Fruit fly (Drosophila melanogaster) whole organism, embryonic: Measurements from ENCODE around the gene Rbf2.

Source experiments
- Ada2b ChIP-seq: fragments of 200-800 bp; sonication (Bioruptor generic); IDR thresholded peaks from 2 replicates; pipeline ENCODE4 v1.3.6; 2022; ENCODE audit warnings: missing biosample characterization, missing genetic modification characterization
- Bteb2 ChIP-seq: fragments of 200-800 bp; sonication (Bioruptor generic); optimal IDR thresholded peaks from 2 replicates; lab custom pipeline; 2016; ENCODE audit warnings: missing biosample characterization, missing genetic modification characterization
- CG10274 ChIP-seq: fragments of 200-800 bp; sonication (Bioruptor generic); optimal IDR thresholded peaks from 3 replicates; lab custom pipeline; 2017; ENCODE audit warnings: missing biosample characterization, mild to moderate bottlenecking, missing genetic modification characterization
- CG11695 ChIP-seq: fragments of 200-800 bp; sonication (Bioruptor generic); IDR thresholded peaks from 3 replicates; pipeline ENCODE4 v1.3.6; 2022; ENCODE audit warnings: missing biosample characterization, missing genetic modification characterization
- CG1233 ChIP-seq: fragments of 200-800 bp; sonication (Bioruptor generic); optimal IDR thresholded peaks from 4 replicates; lab custom pipeline; 2018; ENCODE audit warnings: missing biosample characterization, mild to moderate bottlenecking, missing genetic modification characterization
- CG14050 ChIP-seq: fragments of 200-800 bp; sonication (Bioruptor generic); IDR thresholded peaks from 3 replicates; pipeline ENCODE4 v1.3.6; 2022; ENCODE audit warnings: missing biosample characterization, missing genetic modification characterization
- CG15073 ChIP-seq: fragments of 200-800 bp; sonication (Bioruptor generic); optimal IDR thresholded peaks from 2 replicates; lab custom pipeline; 2016; ENCODE audit warnings: missing biosample characterization, missing genetic modification characterization
- CG16863 ChIP-seq: fragments of 200-800 bp; sonication (Bioruptor generic); optimal IDR thresholded peaks from 3 replicates; lab custom pipeline; 2016; ENCODE audit warnings: missing biosample characterization, missing genetic modification characterization
- CG18764 ChIP-seq: fragments of 200-800 bp; sonication (Bioruptor generic); optimal IDR thresholded peaks from 3 replicates; lab custom pipeline; 2016; ENCODE audit warnings: missing biosample characterization, missing genetic modification characterization
- CG2120 ChIP-seq: fragments of 200-800 bp; sonication (Bioruptor generic); optimal IDR thresholded peaks from 3 replicates; lab custom pipeline; 2016; ENCODE audit warnings: missing biosample characterization, missing genetic modification characterization
- CG2199 ChIP-seq: fragments of 200-800 bp; sonication (Bioruptor generic); IDR thresholded peaks from 3 replicates; pipeline ENCODE4 v1.3.6; 2022; ENCODE audit warnings: missing biosample characterization, missing genetic modification characterization
- CG33557 ChIP-seq: fragments of 200-800 bp; sonication (Bioruptor generic); optimal IDR thresholded peaks from 2 replicates; lab custom pipeline; 2019; ENCODE audit warnings: missing biosample characterization, mild to moderate bottlenecking, missing genetic modification characterization, moderate library complexity
- CG3995 ChIP-seq: fragments of 200-800 bp; sonication (Bioruptor generic); optimal IDR thresholded peaks from 3 replicates; lab custom pipeline; 2016; ENCODE audit warnings: missing biosample characterization, missing genetic modification characterization
- CG5245 ChIP-seq: fragments of 200-800 bp; sonication (Bioruptor generic); optimal IDR thresholded peaks from 3 replicates; lab custom pipeline; 2016; ENCODE audit warnings: missing biosample characterization, missing genetic modification characterization
- CG7745 ChIP-seq: fragments of 200-800 bp; sonication (Bioruptor generic); optimal IDR thresholded peaks from 2 replicates; lab custom pipeline; 2018; ENCODE audit warnings: missing biosample characterization, mild to moderate bottlenecking, missing genetic modification characterization, moderate library complexity
- CG7839 ChIP-seq: fragments of 200-800 bp; sonication (Bioruptor generic); optimal IDR thresholded peaks from 3 replicates; lab custom pipeline; 2018; ENCODE audit warnings: missing biosample characterization, mild to moderate bottlenecking, missing genetic modification characterization, moderate library complexity
- CG8089 ChIP-seq: fragments of 200-800 bp; sonication (Bioruptor generic); optimal IDR thresholded peaks from 3 replicates; lab custom pipeline; 2016; ENCODE audit warnings: missing biosample characterization, missing genetic modification characterization
- CG8290 ChIP-seq, 3 experiments: fragments of 200-800 bp; sonication (Bioruptor generic); optimal IDR thresholded peaks; 2 replicates each; lab custom pipeline; 2016 to 2019; ENCODE audit warnings: missing biosample characterization in 3 of 3, missing genetic modification characterization in 3 of 3, mild to moderate bottlenecking in 2 of 3, moderate library complexity in 1 of 3
- CG8359 ChIP-seq: fragments of 200-800 bp; sonication (Bioruptor generic); optimal IDR thresholded peaks from 2 replicates; lab custom pipeline; 2017; ENCODE audit warnings: missing biosample characterization, mild to moderate bottlenecking, missing genetic modification characterization, borderline replicate concordance
- CG9609 ChIP-seq: fragments of 200-800 bp; sonication (Bioruptor generic); optimal IDR thresholded peaks from 3 replicates; lab custom pipeline; 2016; ENCODE audit warnings: missing biosample characterization, missing genetic modification characterization
- CTCF ChIP-seq: fragments of 200-800 bp; sonication (Bioruptor generic); optimal IDR thresholded peaks from 2 replicates; lab custom pipeline; 2017; ENCODE audit warnings: missing biosample characterization, mild to moderate bottlenecking, missing genetic modification characterization, moderate library complexity
- CoRest ChIP-seq: fragments of 200-800 bp; sonication (Bioruptor generic); optimal IDR thresholded peaks from 3 replicates; lab custom pipeline; 2018; ENCODE audit warnings: missing biosample characterization, mild to moderate bottlenecking, missing genetic modification characterization, moderate library complexity
- Gsc ChIP-seq: fragments of 200-800 bp; sonication (Bioruptor generic); IDR thresholded peaks from 2 replicates; pipeline ENCODE4 v1.3.6; 2022; ENCODE audit warnings: missing biosample characterization, missing genetic modification characterization
- H2.0 ChIP-seq: fragments of 200-800 bp; sonication (Bioruptor generic); IDR thresholded peaks from 2 replicates; pipeline ENCODE4 v1.3.6; 2022; ENCODE audit warnings: missing biosample characterization, missing genetic modification characterization
- Lhr ChIP-seq: fragments of 200-800 bp; sonication (Bioruptor generic); optimal IDR thresholded peaks from 3 replicates; lab custom pipeline; 2017; ENCODE audit warnings: mild to moderate bottlenecking, missing biosample characterization, missing genetic modification reagents, missing genetic modification characterization
- MESR4 ChIP-seq: fragments of 200-800 bp; sonication (Bioruptor generic); optimal IDR thresholded peaks from 2 replicates; lab custom pipeline; 2018; ENCODE audit warnings: missing biosample characterization, mild to moderate bottlenecking, missing genetic modification characterization, moderate library complexity
- Nf-YB ChIP-seq: fragments of 200-800 bp; sonication (Bioruptor generic); optimal IDR thresholded peaks from 3 replicates; lab custom pipeline; 2019; ENCODE audit warnings: missing biosample characterization, mild to moderate bottlenecking, missing genetic modification characterization, moderate library complexity
- Oaz ChIP-seq: fragments of 200-800 bp; sonication (Bioruptor generic); IDR thresholded peaks from 2 replicates; pipeline ENCODE4 v1.3.6; 2022; ENCODE audit warnings: missing biosample characterization, missing genetic modification characterization
- Optix ChIP-seq: fragments of 200-800 bp; sonication (Bioruptor generic); IDR thresholded peaks from 3 replicates; pipeline ENCODE4 v1.3.6; 2022; ENCODE audit warnings: missing biosample characterization, missing genetic modification characterization
- Side ChIP-seq: fragments of 200-800 bp; sonication (Bioruptor generic); optimal IDR thresholded peaks from 2 replicates; lab custom pipeline; 2016; ENCODE audit warnings: missing biosample characterization, missing genetic modification characterization
- Sin3A ChIP-seq: fragments of >200 bp; optimal IDR thresholded peaks from 2 replicates; lab custom pipeline; 2018
- Sox100B ChIP-seq: fragments of 200-800 bp; sonication (Bioruptor generic); optimal IDR thresholded peaks from 3 replicates; lab custom pipeline; 2018; ENCODE audit warnings: missing biosample characterization, mild to moderate bottlenecking, missing genetic modification characterization
- Stat92E ChIP-seq, 3 experiments: fragments of >200 bp in 2 of 3; fragments of 200-800 bp in 1 of 3; sonication (Bioruptor generic) in 1 of 3; optimal IDR thresholded peaks; 2 replicates each; lab custom pipeline; 2017 to 2019; ENCODE audit warnings: missing biosample characterization in 3 of 3, missing genetic modification characterization in 3 of 3, mild to moderate bottlenecking in 1 of 3, moderate library complexity in 1 of 3
- TFAM ChIP-seq: fragments of 200-800 bp; sonication (Bioruptor generic); optimal IDR thresholded peaks from 2 replicates; lab custom pipeline; 2017; ENCODE audit warnings: missing biosample characterization, missing genetic modification characterization, inconsistent platforms
- ap ChIP-seq: fragments of 200-800 bp; sonication (Bioruptor generic); IDR thresholded peaks from 2 replicates; pipeline ENCODE4 v1.3.6; 2022; ENCODE audit warnings: missing biosample characterization, missing genetic modification characterization
- bowl ChIP-seq: fragments of 200-800 bp; sonication (Bioruptor generic); IDR thresholded peaks from 2 replicates; pipeline ENCODE4 v1.3.6; 2022; ENCODE audit warnings: missing biosample characterization, missing genetic modification characterization
- bsh ChIP-seq, 2 experiments: fragments of 200-800 bp; sonication (Bioruptor generic); optimal IDR thresholded peaks; 2 replicates each; lab custom pipeline; 2017 to 2018; ENCODE audit warnings: mild to moderate bottlenecking in 2 of 2, missing biosample characterization in 2 of 2, missing genetic modification characterization in 2 of 2, moderate library complexity in 1 of 2
- cg ChIP-seq: fragments of 200-800 bp; sonication (Bioruptor generic); optimal IDR thresholded peaks from 3 replicates; lab custom pipeline; 2019; ENCODE audit warnings: missing biosample characterization, mild to moderate bottlenecking, missing genetic modification characterization, moderate library complexity
- dimm ChIP-seq: fragments of 200-800 bp; sonication (Bioruptor generic); IDR thresholded peaks from 2 replicates; pipeline ENCODE4 v1.3.6; 2022; ENCODE audit warnings: missing biosample characterization, missing genetic modification characterization
- dysf ChIP-seq: fragments of 200-800 bp; sonication (Bioruptor generic); IDR thresholded peaks from 3 replicates; pipeline ENCODE4 v1.3.6; 2022; ENCODE audit warnings: missing biosample characterization, missing genetic modification characterization
- eve ChIP-seq, 2 experiments: fragments of >200 bp; optimal IDR thresholded peaks; 2 replicates each; lab custom pipeline; 2017; ENCODE audit warnings: missing biosample characterization in 2 of 2, missing genetic modification characterization in 2 of 2
- ftz-f1 ChIP-seq: fragments of 200-800 bp; sonication (Bioruptor generic); optimal IDR thresholded peaks from 2 replicates; lab custom pipeline; 2016; ENCODE audit warnings: missing biosample characterization, missing genetic modification characterization
- gfzf ChIP-seq: fragments of 200-800 bp; sonication (Bioruptor generic); optimal IDR thresholded peaks from 2 replicates; lab custom pipeline; 2016; ENCODE audit warnings: missing biosample characterization, mild to moderate bottlenecking, missing genetic modification characterization, moderate library complexity
- kah ChIP-seq: fragments of 200-800 bp; sonication (Bioruptor generic); optimal IDR thresholded peaks from 2 replicates; lab custom pipeline; 2018; ENCODE audit warnings: missing biosample characterization, mild to moderate bottlenecking, missing genetic modification characterization
- nerfin-1 ChIP-seq: fragments of 200-800 bp; sonication (Bioruptor generic); optimal IDR thresholded peaks from 3 replicates; lab custom pipeline; 2019; ENCODE audit warnings: missing biosample characterization, mild to moderate bottlenecking, missing genetic modification characterization, moderate library complexity
- p53 ChIP-seq: fragments of 200-800 bp; sonication (Bioruptor generic); optimal IDR thresholded peaks from 2 replicates; lab custom pipeline; 2016; ENCODE audit warnings: missing biosample characterization, missing genetic modification characterization
- ranshi ChIP-seq: fragments of 200-800 bp; sonication (Bioruptor generic); IDR thresholded peaks from 2 replicates; pipeline ENCODE4 v1.3.6; 2022; ENCODE audit warnings: missing biosample characterization, missing genetic modification characterization
- tin ChIP-seq: fragments of 200-800 bp; sonication (Bioruptor generic); optimal IDR thresholded peaks from 3 replicates; lab custom pipeline; 2016; ENCODE audit warnings: missing biosample characterization, missing genetic modification characterization
- trem ChIP-seq: fragments of 200-800 bp; optimal IDR thresholded peaks from 3 replicates; lab custom pipeline; 2019; ENCODE audit warnings: missing biosample characterization, mild to moderate bottlenecking, missing genetic modification characterization, moderate library complexity
- ttk ChIP-seq: fragments of 200-800 bp; sonication (Bioruptor generic); IDR thresholded peaks from 2 replicates; pipeline ENCODE4 v2.1.2; 2022; ENCODE audit warnings: missing biosample characterization, missing genetic modification characterization
- usp ChIP-seq: fragments of >200 bp; optimal IDR thresholded peaks from 2 replicates; lab custom pipeline; 2017; ENCODE audit warnings: missing biosample characterization, missing genetic modification characterization
- vnd ChIP-seq: fragments of 200-800 bp; sonication (Bioruptor generic); IDR thresholded peaks from 3 replicates; pipeline ENCODE4 v1.3.6; 2022; ENCODE audit warnings: missing biosample characterization, missing genetic modification characterization; ENCODE audit not compliant: partially characterized antibody

The Rbf2 gene

DNA sequence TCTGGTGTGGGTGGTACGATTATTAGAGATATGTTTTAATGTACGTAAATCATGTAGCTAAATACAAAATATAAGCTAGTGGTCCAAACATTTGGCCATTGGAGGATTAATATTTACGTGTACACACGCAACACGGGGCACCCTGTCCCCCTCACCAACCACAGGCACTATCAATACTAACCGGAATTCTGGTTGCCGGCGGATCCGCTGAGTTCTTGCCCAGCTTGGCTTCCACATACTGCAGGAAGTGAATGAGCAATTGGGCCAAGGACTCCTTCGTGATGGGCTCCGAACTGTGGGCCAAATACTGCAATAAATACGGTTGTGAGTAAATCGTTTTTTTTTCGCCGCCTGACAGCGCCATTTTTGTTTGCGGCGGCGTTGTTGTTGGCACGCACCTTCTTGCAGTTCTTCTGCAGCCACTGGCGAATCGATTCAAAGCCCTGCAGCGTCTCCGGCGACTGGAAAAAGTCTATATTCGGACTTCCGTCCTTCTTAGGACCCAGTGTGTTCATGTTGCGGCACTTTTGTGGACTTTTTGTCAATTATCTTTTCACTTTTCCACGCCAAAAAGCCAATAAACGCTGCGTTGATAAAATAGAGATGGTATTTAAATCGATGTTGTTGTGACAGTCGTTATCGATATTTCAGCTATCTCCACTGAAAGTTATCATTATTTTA, 7.2 kb downstream of the Rbf2 start, which contains the start of gene mor (continued):
- TF ChIP-seq ap (GFP tag; lab: Robert Waterston, UW) (no peak), dimm (no peak), CG1233 (GFP tag; lab: Kevin White, UChicago) (no peak), CG16863 (GFP tag; lab: Kevin White, UChicago) (no peak), ftz-f1 (GFP tag; lab: Kevin White, UChicago) (no peak), trem (tag; lab: Kevin White, UChicago) (no peak), TFAM (no peak), Sin3A (peak; percentile 94), Gsc (GFP tag; lab: Robert Waterston, UW) (no peak), p53 (GFP tag; lab: Kevin White, UChicago) (no peak), kah (GFP tag; lab: Kevin White, UChicago) (no peak), bowl (GFP tag; lab: Robert Waterston, UW) (no peak), Optix (GFP tag; lab: Robert Waterston, UW) (no peak), Side (GFP tag; lab: Kevin White, UChicago) (no peak), CG33557 (GFP tag; lab: Kevin White, UChicago) (no peak), H2.0 (no peak), CG11695 (GFP tag; lab: Robert Waterston, UW) (no peak), CG2120 (GFP tag; lab: Kevin White, UChicago) (no peak), CG8359 (no peak), usp (no peak), CG10274 (GFP tag; lab: Kevin White, UChicago) (no peak), CG7839 (tag; lab: Kevin White, UChicago) (no peak), CG5245 (GFP tag; lab: Kevin White, UChicago) (no peak), CG2199 (GFP tag; lab: Robert Waterston, UW) (no peak), CG3995 (GFP tag; lab: Kevin White, UChicago) (no peak), vnd (no peak), CG9609 (GFP tag; lab: Kevin White, UChicago) (no peak), nerfin-1 (no peak), Sox100B (no peak), Nf-YB (GFP tag; lab: Kevin White, UChicago) (no peak), CTCF (peak; percentile 38), ranshi (GFP tag; lab: Robert Waterston, UW) (no peak), ttk (GFP tag; lab: Robert Waterston, UW) (no peak), CG18764 (GFP tag; lab: Kevin White, UChicago) (no peak), Ada2b (GFP tag; lab: Robert Waterston, UW) (no peak), Lhr (no peak), CoRest (tag; lab: Kevin White, UChicago) (no peak), CG7745 (no peak), eve (GFP tag; optimal IDR thresholded peaks at IDR 0.05; lab: Kevin White, UChicago) (no peak), Stat92E (GFP tag; optimal IDR thresholded peaks at IDR 0.05; lab: Kevin White, UChicago) (no peak), Oaz (no peak), dysf (GFP tag; lab: Robert Waterston, UW) (no peak), Bteb2 (GFP tag; lab: Kevin White, UChicago) (no peak), CG8290 (GFP tag; optimal IDR thresholded peaks at IDR 0.05; lab: Kevin White, UChicago) (no peak), CG8290 (tag; optimal IDR thresholded peaks at IDR 0.05; lab: Kevin White, UChicago) (no peak), CG14050 (GFP tag; lab: Robert Waterston, UW) (no peak), tin (GFP tag; lab: Kevin White, UChicago) (no peak), CG8089 (GFP tag; lab: Kevin White, UChicago) (no peak), cg (no peak), bsh (GFP tag; optimal IDR thresholded peaks at IDR 0.05; lab: Kevin White, UChicago) (no peak), MESR4 (GFP tag; lab: Kevin White, UChicago) (peak; percentile 37), CG15073 (GFP tag; lab: Kevin White, UChicago) (no peak), gfzf (no peak)
